Fruit fly (Drosophila melanogaster) whole organism: ENCODE measurements around the gene mthl9.

Experiments
- psq ChIP-seq: fragments of >200 bp; optimal IDR thresholded peaks from 2 replicates; lab custom pipeline; 2017
- usp ChIP-seq: fragments of >200 bp; optimal IDR thresholded peaks from 2 replicates; lab custom pipeline; 2017; ENCODE audit warnings: missing biosample characterization, missing genetic modification characterization, mixed read lengths

DNA sequence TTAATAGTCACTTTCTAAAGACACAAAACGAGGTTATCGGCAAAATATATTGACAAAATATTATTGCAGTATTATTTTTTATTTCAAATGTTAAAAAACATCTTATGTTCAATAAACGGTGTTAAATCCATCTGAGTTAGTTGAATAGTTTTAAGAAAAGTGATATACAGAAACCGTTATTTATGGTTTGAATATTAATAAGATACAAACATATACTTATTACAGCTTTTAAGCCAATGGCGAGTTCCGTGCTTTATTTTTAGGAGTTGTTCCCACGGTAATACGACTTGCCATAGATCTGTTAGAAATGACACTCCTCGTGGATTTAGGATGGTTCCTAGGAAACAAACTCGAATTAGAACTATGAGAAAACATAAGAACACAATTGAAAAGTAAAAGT is 11.2 kb upstream of the mthl9 start:
- TF ChIP-seq psq, result no peak
- no peak for TF ChIP-seq usp (GFP tag; lab: Kevin White, UChicago)
